Worm (Caenorhabditis elegans) whole organism, L4/young adult: ENCODE results near the gene F26C11.3.

Source experiments
- dao-5 ChIP-seq: sonication (generic microtip); optimal IDR thresholded peaks from 2 replicates; lab custom pipeline; 2016; ENCODE audit warnings: missing genotype, missing genetic modification characterization, moderate library complexity, missing compliant biosample characterization
- him-1 ChIP-seq: sonication (generic microtip); optimal IDR thresholded peaks from 2 replicates; lab custom pipeline; 2016; ENCODE audit warnings: missing genotype, missing genetic modification reagents, missing genetic modification characterization, missing compliant biosample characterization

- TF ChIP-seq him-1 (no peak), dao-5 (no peak)
Measured at ce11 chrII:9888549-9888948, 26.4 kb downstream of the F26C11.3 start.
